In the genomic region with DNA sequence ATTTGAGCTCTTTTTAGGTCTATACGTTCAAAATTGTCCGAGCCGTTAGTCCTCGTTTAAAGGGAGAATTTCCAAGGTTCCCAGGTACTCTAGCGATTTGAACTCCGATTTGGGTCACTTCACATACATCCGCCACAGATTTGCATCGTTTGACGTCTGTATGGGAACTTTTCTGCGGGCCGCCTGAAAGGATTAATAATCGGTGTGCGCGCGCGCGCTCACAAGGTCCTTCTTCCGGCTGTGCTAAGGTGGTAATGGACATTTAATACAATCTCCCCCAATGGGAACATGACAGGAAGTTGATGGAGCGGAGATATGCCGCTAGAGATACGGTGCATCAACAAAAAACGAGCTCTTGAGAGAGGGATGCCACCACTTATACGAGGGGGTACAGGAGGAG, we compare ENCODE assay signal across 5 worm cellular contexts.
TF ChIP-seq lines count a peak whose summit lies in the region.

No protein-coding gene starts in this region.

TF ChIP-seq in whole organism, L4 larva, 104 proteins besides CTCF, POLR2A, EP300 and RAD21:
- TF ChIP-seq F44E2.7 (GFP tag; IDR thresholded peaks at IDR 0.05; lab: Robert Waterston, UW) (no peak), aha-1 (tag; lab: Kevin White, UChicago) (peak; percentile 90)

TF ChIP-seq in whole organism, early embryonic, 17 proteins besides CTCF, POLR2A, EP300 and RAD21:
- TF ChIP-seq ets-7 (tag; optimal IDR thresholded peaks at IDR 0.05; lab: Kevin White, UChicago) (peak; percentile 63), hmbx-1 (tag; optimal IDR thresholded peaks at IDR 0.05; lab: Kevin White, UChicago) (no peak)

TF ChIP-seq in whole organism, midembryonic, 9 proteins besides CTCF, POLR2A, EP300 and RAD21:
- TF ChIP-seq ztf-29 (GFP tag; IDR thresholded peaks at IDR 0.05; lab: Robert Waterston, UW) (no peak), ztf-23 (GFP tag; IDR thresholded peaks at IDR 0.05; lab: Robert Waterston, UW) (no peak), flt-1 (GFP tag; IDR thresholded peaks at IDR 0.05; lab: Robert Waterston, UW) (0 out of 2 replicates have a peak, but pooled peaks have one; percentile 8), cog-1 (tag; optimal IDR thresholded peaks at IDR 0.05; lab: Kevin White, UChicago) (no peak), tab-1 (GFP tag; IDR thresholded peaks at IDR 0.05; lab: Robert Waterston, UW) (no peak), T22C8.4 (GFP tag; IDR thresholded peaks at IDR 0.05; lab: Robert Waterston, UW) (no peak), ref-1 (GFP tag; conservative IDR thresholded peaks at IDR 0.05; lab: Robert Waterston, UW) (no peak)

TF ChIP-seq in whole organism, mixed stage, embryonic, 35 proteins besides CTCF, POLR2A, EP300 and RAD21:
- TF ChIP-seq lin-13 (tag; optimal IDR thresholded peaks at IDR 0.05; lab: Kevin White, UChicago) (no peak), pha-4 (tag; optimal IDR thresholded peaks at IDR 0.05; lab: Kevin White, UChicago) (peak; percentile 16), ces-1 (GFP tag; optimal IDR thresholded peaks at IDR 0.05; lab: Kevin White, UChicago) (no peak), unc-39 (tag; optimal IDR thresholded peaks at IDR 0.05; lab: Kevin White, UChicago) (no peak), mls-2 (tag; optimal IDR thresholded peaks at IDR 0.05; lab: Kevin White, UChicago) (no peak), nhr-2 (tag; optimal IDR thresholded peaks at IDR 0.05; lab: Kevin White, UChicago) (peak; percentile 68), ham-2 (GFP tag; optimal IDR thresholded peaks at IDR 0.05; lab: Kevin White, UChicago) (peak; percentile 41)
TF ChIP-seq in whole organism, mixed stage, embryonic: peak in this region for 3.

TF ChIP-seq in whole organism, young adult, 124 proteins besides CTCF, POLR2A, EP300 and RAD21:
- TF ChIP-seq ceh-79 (tag; optimal IDR thresholded peaks at IDR 0.05; lab: Kevin White, UChicago) = no peak
- TF ChIP-seq rec-8 (tag; optimal IDR thresholded peaks at IDR 0.05; lab: Kevin White, UChicago) = no peak
- no peak for TF ChIP-seq Y95B8A.8 (GFP tag; IDR thresholded peaks at IDR 0.05; lab: Robert Waterston, UW)
- TF ChIP-seq C17E4.6 (GFP tag; IDR thresholded peaks at IDR 0.05; lab: Robert Waterston, UW) = no peak
- peak; percentile 46 for TF ChIP-seq unc-62 (GFP tag; optimal IDR thresholded peaks at IDR 0.05; lab: Kevin White, UChicago)
- TF ChIP-seq mel-28 (tag; optimal IDR thresholded peaks at IDR 0.05; lab: Kevin White, UChicago; ENCODE audit: borderline replicate concordance) = no peak
- no peak for TF ChIP-seq T07F8.4 (tag; optimal IDR thresholded peaks at IDR 0.05; lab: Kevin White, UChicago)
- TF ChIP-seq ceh-58 (GFP tag; IDR thresholded peaks at IDR 0.05; lab: Robert Waterston, UW) = no peak
TF ChIP-seq in whole organism, young adult: peak in this region for 1.
